Fruit fly (Drosophila melanogaster) whole organism, embryonic: ENCODE results near the gene Irk1.
A peak's percentile ranks its signal among the peaks of the same experiment; 100 is the strongest.

Experiments
- ATbp ChIP-seq: fragments of 200-800 bp; sonication (Bioruptor generic); optimal IDR thresholded peaks from 2 replicates; lab custom pipeline; 2017; ENCODE audit warnings: missing biosample characterization, mild to moderate bottlenecking, missing genetic modification characterization, missing genetic modification reagents
- Adf1 ChIP-seq: fragments of 200-800 bp; sonication (Bioruptor generic); IDR thresholded peaks from 2 replicates; pipeline ENCODE4 v1.3.6; 2022; ENCODE audit warnings: missing biosample characterization, missing genetic modification characterization
- Blimp-1 ChIP-seq: fragments of 200-800 bp; sonication (Bioruptor generic); optimal IDR thresholded peaks from 3 replicates; lab custom pipeline; 2018; ENCODE audit warnings: missing biosample characterization, missing genetic modification characterization, mild to moderate bottlenecking, moderate library complexity, missing genetic modification reagents
- CG10321 ChIP-seq: fragments of 200-800 bp; sonication (Bioruptor generic); IDR thresholded peaks from 2 replicates; pipeline ENCODE4 v1.3.6; 2022; ENCODE audit warnings: missing biosample characterization, missing genetic modification characterization
- CG10979 ChIP-seq: fragments of 200-800 bp; sonication (Bioruptor generic); optimal IDR thresholded peaks from 2 replicates; lab custom pipeline; 2018; ENCODE audit warnings: missing biosample characterization, mild to moderate bottlenecking, missing genetic modification characterization, moderate library complexity
- CG11085 ChIP-seq: fragments of 200-800 bp; sonication (Bioruptor generic); IDR thresholded peaks from 2 replicates; pipeline ENCODE4 v1.3.6; 2022; ENCODE audit warnings: missing biosample characterization, missing genetic modification characterization
- CG11093 ChIP-seq: fragments of 200-800 bp; sonication (Bioruptor generic); IDR thresholded peaks from 3 replicates; pipeline ENCODE4 v1.3.6; 2022; ENCODE audit warnings: missing biosample characterization, missing genetic modification characterization
- CG11504 ChIP-seq: fragments of 200-800 bp; sonication (Bioruptor generic); optimal IDR thresholded peaks from 3 replicates; lab custom pipeline; 2019; ENCODE audit warnings: missing biosample characterization, mild to moderate bottlenecking, missing genetic modification characterization, moderate library complexity
- CG11695 ChIP-seq: fragments of 200-800 bp; sonication (Bioruptor generic); IDR thresholded peaks from 3 replicates; pipeline ENCODE4 v1.3.6; 2022; ENCODE audit warnings: missing biosample characterization, missing genetic modification characterization
- CG11723 ChIP-seq: fragments of 200-800 bp; sonication (Bioruptor generic); optimal IDR thresholded peaks from 2 replicates; lab custom pipeline; 2017; ENCODE audit warnings: missing biosample characterization, mild to moderate bottlenecking, missing genetic modification characterization
- CG12155 ChIP-seq: fragments of 200-800 bp; sonication (Bioruptor generic); optimal IDR thresholded peaks from 3 replicates; lab custom pipeline; 2016; ENCODE audit warnings: missing biosample characterization, missing genetic modification characterization
- CG1602 ChIP-seq: fragments of 200-800 bp; sonication (Bioruptor generic); optimal IDR thresholded peaks from 3 replicates; lab custom pipeline; 2016; ENCODE audit warnings: missing biosample characterization, missing genetic modification characterization
- CG1603 ChIP-seq: fragments of 200-800 bp; sonication (Bioruptor generic); optimal IDR thresholded peaks from 2 replicates; lab custom pipeline; 2019; ENCODE audit warnings: missing biosample characterization, mild to moderate bottlenecking, missing genetic modification characterization, moderate library complexity
- CG3065 ChIP-seq: fragments of 200-800 bp; sonication (Bioruptor generic); optimal IDR thresholded peaks from 2 replicates; lab custom pipeline; 2016; ENCODE audit warnings: missing biosample characterization, missing genetic modification characterization
- CG31388 ChIP-seq: fragments of 200-800 bp; sonication (Bioruptor generic); optimal IDR thresholded peaks from 2 replicates; lab custom pipeline; 2016; ENCODE audit warnings: missing biosample characterization, missing genetic modification characterization
- CG33213 ChIP-seq: fragments of 200-800 bp; sonication (Bioruptor generic); optimal IDR thresholded peaks from 3 replicates; lab custom pipeline; 2016; ENCODE audit warnings: missing biosample characterization, missing genetic modification characterization
- CG4424 ChIP-seq: fragments of 200-800 bp; sonication (Bioruptor generic); optimal IDR thresholded peaks from 3 replicates; lab custom pipeline; 2016; ENCODE audit warnings: missing biosample characterization, missing genetic modification characterization
- CG8388 ChIP-seq: fragments of 200-800 bp; sonication (Bioruptor generic); optimal IDR thresholded peaks from 2 replicates; lab custom pipeline; 2019; ENCODE audit warnings: missing biosample characterization, mild to moderate bottlenecking, missing genetic modification characterization, moderate library complexity
- CG9727 ChIP-seq: fragments of 200-800 bp; sonication (Bioruptor generic); optimal IDR thresholded peaks from 3 replicates; lab custom pipeline; 2017; ENCODE audit warnings: missing biosample characterization, mild to moderate bottlenecking, missing genetic modification characterization
- CG9932 ChIP-seq: fragments of 200-800 bp; sonication (Bioruptor generic); IDR thresholded peaks from 2 replicates; pipeline ENCODE4 v1.3.6; 2022; ENCODE audit warnings: missing biosample characterization, missing genetic modification characterization
- D ChIP-seq, 2 experiments: fragments of 200-800 bp in 1 of 2; fragments of >200 bp in 1 of 2; sonication (Bioruptor generic) in 1 of 2; optimal IDR thresholded peaks; 2 replicates in 1 of 2; 3 replicates in 1 of 2; lab custom pipeline; 2017; ENCODE audit warnings: mild to moderate bottlenecking in 1 of 2, missing biosample characterization in 1 of 2, missing genetic modification characterization in 1 of 2, missing genetic modification reagents in 1 of 2
- D19B ChIP-seq: fragments of 200-800 bp; sonication (Bioruptor generic); optimal IDR thresholded peaks from 2 replicates; lab custom pipeline; 2017; ENCODE audit warnings: missing biosample characterization, mild to moderate bottlenecking, missing genetic modification characterization
- Dek ChIP-seq: fragments of 200-800 bp; sonication (Bioruptor generic); optimal IDR thresholded peaks from 3 replicates; lab custom pipeline; 2019; ENCODE audit warnings: missing biosample characterization, mild to moderate bottlenecking, missing genetic modification characterization, moderate library complexity
- E2f1 ChIP-seq: fragments of 200-800 bp; sonication (Bioruptor generic); IDR thresholded peaks from 2 replicates; pipeline ENCODE4 v1.3.6; 2022; ENCODE audit warnings: missing biosample characterization, missing genetic modification characterization
- Gsc ChIP-seq: fragments of 200-800 bp; sonication (Bioruptor generic); IDR thresholded peaks from 2 replicates; pipeline ENCODE4 v1.3.6; 2022; ENCODE audit warnings: missing biosample characterization, missing genetic modification characterization
- Hmx ChIP-seq: fragments of 200-800 bp; sonication (Bioruptor generic); optimal IDR thresholded peaks from 2 replicates; lab custom pipeline; 2016; ENCODE audit warnings: missing biosample characterization, missing genetic modification characterization
- Jarid2 ChIP-seq: fragments of 200-800 bp; sonication (Bioruptor generic); optimal IDR thresholded peaks from 3 replicates; lab custom pipeline; 2017; ENCODE audit warnings: mild to moderate bottlenecking, missing biosample characterization, missing genetic modification reagents, missing genetic modification characterization
- Max ChIP-seq: fragments of 200-800 bp; sonication (Bioruptor generic); optimal IDR thresholded peaks from 2 replicates; lab custom pipeline; 2016; ENCODE audit warnings: missing biosample characterization, mild to moderate bottlenecking, missing genetic modification characterization
- Med ChIP-seq: fragments of 200-800 bp; sonication (Bioruptor generic); peaks from one replicate; lab custom pipeline; 2016; ENCODE audit warnings: missing biosample characterization, missing genetic modification characterization, mild to moderate bottlenecking, inconsistent platforms, moderate library complexity
- Mrtf ChIP-seq: fragments of 200-800 bp; sonication (Bioruptor generic); IDR thresholded peaks from 3 replicates; pipeline ENCODE4 v1.3.6; 2022; ENCODE audit warnings: missing biosample characterization, missing genetic modification characterization
- Scr ChIP-seq: fragments of 200-800 bp; sonication (Bioruptor generic); IDR thresholded peaks from 2 replicates; pipeline ENCODE4 v1.3.6; 2022; ENCODE audit warnings: missing biosample characterization, missing genetic modification characterization; ENCODE audit not compliant: partially characterized antibody
- Vsx1 ChIP-seq: fragments of 200-800 bp; sonication (Bioruptor generic); optimal IDR thresholded peaks from 2 replicates; lab custom pipeline; 2017; ENCODE audit warnings: missing biosample characterization, mild to moderate bottlenecking, missing genetic modification characterization, missing genetic modification reagents
- crc ChIP-seq: fragments of 200-800 bp; sonication (Bioruptor generic); optimal IDR thresholded peaks from 2 replicates; lab custom pipeline; 2016; ENCODE audit warnings: missing biosample characterization, missing genetic modification characterization
- cwo ChIP-seq: fragments of 200-800 bp; sonication (Bioruptor generic); optimal IDR thresholded peaks from 3 replicates; lab custom pipeline; 2017; ENCODE audit warnings: missing biosample characterization, missing genetic modification characterization, mild to moderate bottlenecking, moderate library complexity, missing genetic modification reagents
- dan ChIP-seq: fragments of 200-800 bp; sonication (Bioruptor generic); IDR thresholded peaks from 2 replicates; pipeline ENCODE4 v1.3.6; 2022; ENCODE audit warnings: missing biosample characterization, missing genetic modification characterization
- disco-r ChIP-seq: fragments of 200-800 bp; sonication (Bioruptor generic); optimal IDR thresholded peaks from 2 replicates; lab custom pipeline; 2016; ENCODE audit warnings: missing biosample characterization, missing genetic modification characterization
- dm ChIP-seq: fragments of 200-800 bp; sonication (Bioruptor generic); optimal IDR thresholded peaks from 3 replicates; lab custom pipeline; 2016; ENCODE audit warnings: missing biosample characterization, missing genetic modification characterization
- fd96Cb ChIP-seq: fragments of 200-800 bp; sonication (Bioruptor generic); optimal IDR thresholded peaks from 2 replicates; lab custom pipeline; 2018; ENCODE audit warnings: missing biosample characterization, mild to moderate bottlenecking, missing genetic modification characterization, moderate library complexity
- hb ChIP-seq: fragments of 200-800 bp; sonication (Bioruptor generic); IDR thresholded peaks from 3 replicates; pipeline ENCODE4 v1.3.6; 2022; ENCODE audit warnings: missing biosample characterization, missing genetic modification characterization; ENCODE audit not compliant: partially characterized antibody
- kay ChIP-seq: fragments of 200-800 bp; sonication (Bioruptor generic); optimal IDR thresholded peaks from 2 replicates; lab custom pipeline; 2016; ENCODE audit warnings: missing biosample characterization, missing genetic modification characterization
- phol ChIP-seq: fragments of 200-800 bp; sonication (Bioruptor generic); optimal IDR thresholded peaks from 3 replicates; lab custom pipeline; 2018; ENCODE audit warnings: missing biosample characterization, mild to moderate bottlenecking, missing genetic modification characterization, moderate library complexity
- ranshi ChIP-seq: fragments of 200-800 bp; sonication (Bioruptor generic); IDR thresholded peaks from 2 replicates; pipeline ENCODE4 v1.3.6; 2022; ENCODE audit warnings: missing biosample characterization, missing genetic modification characterization
- scrt ChIP-seq: fragments of 200-800 bp; sonication (Bioruptor generic); optimal IDR thresholded peaks from 2 replicates; lab custom pipeline; 2018; ENCODE audit warnings: missing biosample characterization, mild to moderate bottlenecking, missing genetic modification characterization, moderate library complexity
- slbo ChIP-seq: fragments of 200-800 bp; sonication (Bioruptor generic); IDR thresholded peaks from 2 replicates; pipeline ENCODE4 v1.3.6; 2022; ENCODE audit warnings: missing biosample characterization, missing genetic modification characterization
- tap ChIP-seq: fragments of 200-800 bp; optimal IDR thresholded peaks from 3 replicates; lab custom pipeline; 2019; ENCODE audit warnings: missing biosample characterization, mild to moderate bottlenecking, missing genetic modification characterization, moderate library complexity
- ttk ChIP-seq: fragments of 200-800 bp; sonication (Bioruptor generic); IDR thresholded peaks from 2 replicates; pipeline ENCODE4 v2.1.2; 2022; ENCODE audit warnings: missing biosample characterization, missing genetic modification characterization
- unpg ChIP-seq: fragments of 200-800 bp; sonication (Bioruptor generic); optimal IDR thresholded peaks from 3 replicates; lab custom pipeline; 2018; ENCODE audit warnings: missing biosample characterization, mild to moderate bottlenecking, missing genetic modification characterization, moderate library complexity
- vvl ChIP-seq: fragments of 200-800 bp; sonication (Bioruptor generic); IDR thresholded peaks from 2 replicates; pipeline ENCODE4 v1.3.6; 2022; ENCODE audit warnings: missing biosample characterization, missing genetic modification characterization
- zen ChIP-seq: fragments of 200-800 bp; sonication (Bioruptor generic); optimal IDR thresholded peaks from 3 replicates; lab custom pipeline; 2018; ENCODE audit warnings: missing biosample characterization, mild to moderate bottlenecking, missing genetic modification characterization, moderate library complexity

Irk1 gene

DNA sequence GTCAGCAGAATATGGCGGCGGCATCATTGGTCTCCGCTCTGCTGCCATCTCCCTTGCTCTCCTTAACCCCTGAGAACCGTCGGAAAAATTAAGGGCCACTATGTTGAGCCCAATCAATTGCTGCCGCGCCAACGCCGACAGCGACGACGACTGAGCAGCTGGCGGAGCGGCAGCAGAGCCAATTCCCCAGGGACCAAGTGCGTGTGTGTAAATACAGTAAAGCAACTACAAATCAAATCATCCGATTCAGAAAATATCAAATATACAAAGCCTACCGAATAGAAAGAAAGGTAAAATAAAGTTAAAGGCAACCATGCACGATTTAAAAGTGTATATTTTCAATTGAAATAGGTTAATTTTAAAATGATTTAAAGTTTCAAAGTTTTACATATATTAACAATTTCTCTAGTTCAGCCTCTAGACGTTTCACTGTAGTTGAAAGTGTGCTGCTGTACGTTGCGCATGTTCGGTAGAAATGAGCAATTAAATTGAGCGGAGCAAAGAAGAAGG is 43.7 kb downstream of the Irk1 start (continued):
- TF ChIP-seq vvl (peak; percentile 75), zen (tag; lab: Kevin White, UChicago) (peak; percentile 22), CG11504 (tag; lab: Kevin White, UChicago) (peak; percentile 71), CG10979 (tag; lab: Kevin White, UChicago) (peak; percentile 71), scrt (GFP tag; lab: Kevin White, UChicago) (peak; percentile 65), phol (tag; lab: Kevin White, UChicago) (peak; percentile 53), CG1602 (GFP tag; lab: Kevin White, UChicago) (peak; percentile 8), E2f1 (GFP tag; lab: Robert Waterston, UW) (0 out of 2 replicates have a peak, but pooled peaks have one; percentile 29), CG3065 (GFP tag; lab: Kevin White, UChicago) (no peak), CG1603 (peak; percentile 18), ttk (peak; percentile 21; the same call in 1 of the 2 replicates), CG31388 (GFP tag; lab: Kevin White, UChicago) (peak; percentile 5), Gsc (GFP tag; lab: Robert Waterston, UW) (no peak), CG10321 (GFP tag; lab: Robert Waterston, UW) (peak; percentile 84), CG11723 (peak; percentile 27), dan (0 out of 2 replicates have a peak, but pooled peaks have one; percentile 15), Dek (peak; percentile 47), Adf1 (GFP tag; lab: Robert Waterston, UW) (peak; percentile 87), crc (peak; percentile 15), Blimp-1 (GFP tag; lab: Kevin White, UChicago) (peak; percentile 60), Max (GFP tag; lab: Kevin White, UChicago) (peak; percentile 38), tap (tag; lab: Kevin White, UChicago) (peak; percentile 45), dm (no peak), Med (GFP tag; lab: Kevin White, UChicago) (peak; percentile 83), Scr (no peak), CG11695 (GFP tag; lab: Robert Waterston, UW) (0 out of 3 replicates have a peak, but pooled peaks have one; percentile 37), CG11093 (GFP tag; lab: Robert Waterston, UW) (no peak), CG4424 (GFP tag; lab: Kevin White, UChicago) (peak; percentile 4), CG12155 (peak; percentile 41), CG11085 (GFP tag; lab: Robert Waterston, UW) (0 out of 2 replicates have a peak, but pooled peaks have one; percentile 23), ranshi (GFP tag; lab: Robert Waterston, UW) (0 out of 2 replicates have a peak, but pooled peaks have one; percentile 19), Jarid2 (GFP tag; lab: Kevin White, UChicago) (peak; percentile 26), cwo (peak; percentile 65), CG9932 (GFP tag; lab: Robert Waterston, UW) (peak; percentile 59), fd96Cb (peak; percentile 24), kay (GFP tag; lab: Kevin White, UChicago) (peak; percentile 13), CG8388 (GFP tag; lab: Kevin White, UChicago) (peak; percentile 52), ATbp (GFP tag; lab: Kevin White, UChicago) (peak; percentile 54), CG33213 (peak; percentile 2), disco-r (GFP tag; lab: Kevin White, UChicago) (no peak), hb (no peak), D (optimal IDR thresholded peaks at IDR 0.05; lab: Kevin White, UChicago) (no peak), D (GFP tag; optimal IDR thresholded peaks at IDR 0.05; lab: Kevin White, UChicago) (peak; percentile 57), D19B (GFP tag; lab: Kevin White, UChicago) (peak; percentile 22), unpg (peak; percentile 66), Hmx (GFP tag; lab: Kevin White, UChicago) (no peak), CG9727 (GFP tag; lab: Kevin White, UChicago) (peak; percentile 74), Mrtf (0 out of 3 replicates have a peak, but pooled peaks have one; percentile 8), Vsx1 (GFP tag; lab: Kevin White, UChicago) (peak; percentile 6), slbo (GFP tag; lab: Robert Waterston, UW) (peak; percentile 32)
